Fruit fly (Drosophila melanogaster) Kc167 (cell line): ENCODE measurements around the gene CG34451.

Experiments used
- Sin3A ChIP-seq: fragments of >200 bp; optimal IDR thresholded peaks from 2 replicates; lab custom pipeline; 2018; ENCODE audit warnings: missing external identifiers
- h ChIP-seq: fragments of >200 bp; optimal IDR thresholded peaks from 3 replicates; lab custom pipeline; 2018; ENCODE audit warnings: missing external identifiers
- insv ChIP-seq: fragments of >200 bp; optimal IDR thresholded peaks from 3 replicates; lab custom pipeline; 2018; ENCODE audit warnings: missing external identifiers
- psq ChIP-seq: fragments of >200 bp; optimal IDR thresholded peaks from 2 replicates; lab custom pipeline; 2017; ENCODE audit warnings: missing external identifiers
- ttk ChIP-seq: sonication (Bioruptor generic); optimal IDR thresholded peaks from 2 replicates; lab custom pipeline; 2017; ENCODE audit warnings: missing external identifiers

dm6 chr3L:15692388-15692787 lies 520 bp upstream of the CG34451 start:
- no peak for TF ChIP-seq h (lab: Kevin White, UChicago)
- TF ChIP-seq insv (lab: Kevin White, UChicago), result no peak
- no peak for TF ChIP-seq psq (lab: Kevin White, UChicago)
- TF ChIP-seq ttk (lab: Kevin White, UChicago), result no peak
- no peak for TF ChIP-seq Sin3A (lab: Kevin White, UChicago)
